Worm (Caenorhabditis elegans): ENCODE results near the gene Y105C5A.1268.
"Not testable (repeated sequence)": the region's sequence is repeated elsewhere in the genome, so short reads cannot be mapped to it uniquely, and the experiment has no call there.

ce11 chrIV:15681445-15681844 is 35.2 kb upstream of the Y105C5A.1268 start, which contains the start of gene Y105C5A.26:
- not testable (repeated sequence) for TF ChIP-seq ama-1 (optimal IDR thresholded peaks at IDR 0.05); dve-1 (tag; optimal IDR thresholded peaks at IDR 0.05); nhr-11 (tag; optimal IDR thresholded peaks at IDR 0.05); K09A11.1 (tag; optimal IDR thresholded peaks at IDR 0.05; ENCODE audit: insufficient read depth); pha-4 (tag; optimal IDR thresholded peaks at IDR 0.05); nfya-1 (tag; optimal IDR thresholded peaks at IDR 0.05); sox-2 (GFP tag; IDR thresholded peaks at IDR 0.05); lim-6 (tag; optimal IDR thresholded peaks at IDR 0.05); unc-86 (tag; optimal IDR thresholded peaks at IDR 0.05); unc-55 (GFP tag; optimal IDR thresholded peaks at IDR 0.05); elt-4 (tag; optimal IDR thresholded peaks at IDR 0.05); pha-2 (tag; optimal IDR thresholded peaks at IDR 0.05); C38D4.7 (GFP tag; optimal IDR thresholded peaks at IDR 0.05)

Data from whole organism, late embryonic.